Fruit fly (Drosophila melanogaster) whole organism, embryonic: ENCODE data around the gene bi.

Source experiments
- CG1647 ChIP-seq: fragments of 200-800 bp; sonication (Bioruptor generic); optimal IDR thresholded peaks from 3 replicates; lab custom pipeline; 2016; ENCODE audit warnings: missing biosample characterization, missing genetic modification characterization
- CG34422 ChIP-seq: fragments of 200-800 bp; sonication (Bioruptor generic); IDR thresholded peaks from 3 replicates; pipeline ENCODE4 v1.3.6; 2022; ENCODE audit warnings: missing biosample characterization, missing genetic modification characterization
- CG7745 ChIP-seq: fragments of 200-800 bp; sonication (Bioruptor generic); optimal IDR thresholded peaks from 2 replicates; lab custom pipeline; 2018; ENCODE audit warnings: missing biosample characterization, mild to moderate bottlenecking, missing genetic modification characterization, moderate library complexity
- CG9817 ChIP-seq: fragments of 200-800 bp; sonication (Bioruptor generic); optimal IDR thresholded peaks from 2 replicates; lab custom pipeline; 2018; ENCODE audit warnings: missing biosample characterization, mild to moderate bottlenecking, missing genetic modification characterization, moderate library complexity
- Dp ChIP-seq: fragments of 200-800 bp; sonication (Bioruptor generic); optimal IDR thresholded peaks from 2 replicates; lab custom pipeline; 2018; ENCODE audit warnings: missing biosample characterization, mild to moderate bottlenecking, missing genetic modification characterization, moderate library complexity
- bcd ChIP-seq: fragments of 200-800 bp; sonication (Bioruptor generic); optimal IDR thresholded peaks from 2 replicates; lab custom pipeline; 2017; ENCODE audit warnings: missing biosample characterization, mild to moderate bottlenecking, missing genetic modification characterization
- emc ChIP-seq: fragments of 200-800 bp; sonication (Bioruptor generic); optimal IDR thresholded peaks from 2 replicates; lab custom pipeline; 2016; ENCODE audit warnings: missing biosample characterization, missing genetic modification characterization
- nau ChIP-seq: fragments of 200-800 bp; sonication (Bioruptor generic); optimal IDR thresholded peaks from 3 replicates; lab custom pipeline; 2017; ENCODE audit warnings: missing biosample characterization, mild to moderate bottlenecking, missing genetic modification characterization, missing genetic modification reagents
- scrt ChIP-seq: fragments of 200-800 bp; sonication (Bioruptor generic); optimal IDR thresholded peaks from 2 replicates; lab custom pipeline; 2018; ENCODE audit warnings: missing biosample characterization, mild to moderate bottlenecking, missing genetic modification characterization, moderate library complexity
- ssp ChIP-seq: fragments of 200-800 bp; sonication (Bioruptor generic); IDR thresholded peaks from 2 replicates; pipeline ENCODE4 v1.3.6; 2022; ENCODE audit warnings: missing biosample characterization, missing genetic modification characterization
- tna ChIP-seq: fragments of 200-800 bp; sonication (Bioruptor generic); IDR thresholded peaks from 2 replicates; pipeline ENCODE4 v1.3.6; 2022; ENCODE audit warnings: missing biosample characterization, missing genetic modification characterization; ENCODE audit not compliant: partially characterized antibody
- zen ChIP-seq: fragments of 200-800 bp; sonication (Bioruptor generic); optimal IDR thresholded peaks from 3 replicates; lab custom pipeline; 2018; ENCODE audit warnings: missing biosample characterization, mild to moderate bottlenecking, missing genetic modification characterization, moderate library complexity
- zfh1 ChIP-seq: fragments of 200-800 bp; sonication (Bioruptor generic); IDR thresholded peaks from 3 replicates; pipeline ENCODE4 v1.3.6; 2022; ENCODE audit warnings: missing biosample characterization, missing genetic modification characterization

Gene bi

DNA sequence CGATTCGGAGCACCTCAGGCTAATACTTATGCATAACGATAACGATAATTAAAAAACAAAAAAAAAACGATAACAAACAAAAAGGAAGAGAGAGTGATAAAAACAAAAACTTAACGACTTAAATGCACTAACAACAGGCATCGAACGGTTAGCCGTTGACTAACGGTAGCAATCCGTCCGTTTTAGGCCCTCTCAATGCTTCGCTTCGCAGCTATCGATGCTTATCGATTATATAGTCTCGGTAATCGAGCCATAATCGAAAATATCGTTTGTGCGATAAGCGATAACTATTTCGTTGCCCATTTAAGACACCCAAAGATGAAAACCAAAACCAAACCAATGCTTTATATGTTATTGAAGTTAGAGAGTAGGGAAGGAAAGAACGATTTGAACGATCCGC is 121.3 kb downstream of the bi start (continued):
- TF ChIP-seq CG9817 (no peak), scrt (GFP tag; lab: Kevin White, UChicago) (no peak), zen (tag; lab: Kevin White, UChicago) (no peak), tna (GFP tag; lab: Robert Waterston, UW) (peak; percentile 81), zfh1 (no peak), ssp (GFP tag; lab: Robert Waterston, UW) (no peak), nau (no peak), CG7745 (no peak), emc (GFP tag; lab: Kevin White, UChicago) (no peak), bcd (no peak), CG1647 (GFP tag; lab: Kevin White, UChicago) (no peak), CG34422 (GFP tag; lab: Robert Waterston, UW) (no peak), Dp (GFP tag; lab: Kevin White, UChicago) (no peak)
